Worm (Caenorhabditis elegans): ENCODE results near the gene nhr-263.

Gene nhr-263

DNA sequence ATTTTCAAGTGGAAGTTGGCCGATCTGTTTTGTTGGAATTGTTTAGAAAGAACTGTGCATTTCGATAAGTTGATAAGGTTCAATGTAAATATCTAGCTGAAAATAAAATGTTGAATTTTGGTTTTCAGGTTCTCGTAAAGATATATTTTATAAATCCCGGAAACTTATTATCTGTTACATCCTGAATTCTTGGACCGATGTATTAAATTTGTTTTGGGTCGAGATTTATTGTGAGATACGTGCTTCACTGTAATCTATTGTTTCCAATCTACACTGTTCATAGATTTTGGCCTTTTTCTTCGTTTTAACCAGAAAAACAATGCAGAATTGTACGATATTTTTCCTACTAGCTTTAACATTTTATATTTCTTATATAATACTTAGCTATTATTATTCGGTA lies 15.3 kb upstream of the nhr-263 start, which contains the start of gene C03G6.6:
Gene C03G6.6 (plus strand): TSS at position 301 of the 400 bp plus-strand sequence.
- no peak for TF ChIP-seq T07F8.4 (tag; optimal IDR thresholded peaks at IDR 0.05)
- no peak for TF ChIP-seq die-1 (tag; optimal IDR thresholded peaks at IDR 0.05)

ce11 chrV:7356684-7357083 lies 14.8 kb upstream of the nhr-263 start, which contains the start of gene C03G6.21:
TSS of gene C03G6.21 (minus strand) at chrV:7356784.
- TF ChIP-seq zim-3 (tag; optimal IDR thresholded peaks at IDR 0.05) (no peak), F57A8.1 (GFP tag; optimal IDR thresholded peaks at IDR 0.05) (no peak), ama-1 (optimal IDR thresholded peaks at IDR 0.05) (no peak), ama-1 (GFP tag; optimal IDR thresholded peaks at IDR 0.05) (no peak), hmg-20 (GFP tag; IDR thresholded peaks at IDR 0.05) (no peak), let-526 (GFP tag; IDR thresholded peaks at IDR 0.05) (no peak), egl-44 (GFP tag; IDR thresholded peaks at IDR 0.05) (no peak), B0336.3 (GFP tag; IDR thresholded peaks at IDR 0.05) (no peak), hlh-26 (GFP tag; conservative IDR thresholded peaks at IDR 0.05) (no peak)

DNA sequence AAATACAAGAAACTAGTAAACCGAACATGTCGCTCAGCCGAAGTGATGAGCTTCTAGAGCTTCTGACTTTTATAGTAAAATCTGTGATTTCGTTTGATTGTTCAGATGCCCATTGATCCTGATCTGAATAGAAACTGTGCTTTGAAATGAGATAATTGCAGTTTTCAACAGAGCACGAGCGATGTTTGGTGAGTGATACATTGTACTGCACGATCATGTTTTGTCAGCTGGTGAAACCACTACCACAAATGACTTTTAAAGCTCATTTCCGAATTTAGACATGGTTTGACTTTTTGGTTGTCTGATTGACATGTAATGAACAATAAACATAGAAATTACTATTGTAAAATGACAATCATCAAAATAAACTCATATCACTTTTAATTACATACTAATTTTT lies 13.6 kb upstream of the nhr-263 start, which contains the start of gene tag-293:
Gene tag-293 (minus strand): TSS at position 101 of the 400 bp plus-strand sequence.
- TF ChIP-seq F57A8.1 (GFP tag; optimal IDR thresholded peaks at IDR 0.05) (no peak), mcd-1 (GFP tag; IDR thresholded peaks at IDR 0.05) (no peak), C17E4.6 (GFP tag; IDR thresholded peaks at IDR 0.05) (no peak)

DNA sequence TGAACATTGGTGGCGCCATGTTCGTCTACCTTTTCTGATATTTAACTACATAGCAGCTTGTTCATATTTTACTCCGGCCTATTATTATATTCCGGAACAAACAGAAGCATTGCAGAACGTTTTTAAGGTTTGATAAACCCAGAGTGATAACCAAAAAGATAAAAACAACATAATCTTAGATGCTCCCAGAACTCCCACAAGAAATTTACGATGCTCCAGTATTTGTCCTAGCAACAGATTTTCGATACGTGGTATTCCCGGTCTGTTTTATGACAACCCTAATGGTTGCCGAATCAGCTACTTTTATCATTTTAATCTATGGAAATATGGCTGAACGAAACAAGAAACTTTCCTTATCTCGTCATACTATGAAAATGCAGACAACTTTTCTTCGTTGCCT lies 11.8 kb upstream of the nhr-263 start:
- TF ChIP-seq F57C9.4 (tag; optimal IDR thresholded peaks at IDR 0.05) (no peak), athp-1 (tag; optimal IDR thresholded peaks at IDR 0.05) (no peak), unc-62 (GFP tag; optimal IDR thresholded peaks at IDR 0.05) (no peak), Y95B8A.8 (GFP tag; IDR thresholded peaks at IDR 0.05) (no peak), ceh-40 (GFP tag; IDR thresholded peaks at IDR 0.05) (no peak), ztf-18 (tag; optimal IDR thresholded peaks at IDR 0.05) (no peak), attf-5 (GFP tag; optimal IDR thresholded peaks at IDR 0.05) (no peak)

DNA sequence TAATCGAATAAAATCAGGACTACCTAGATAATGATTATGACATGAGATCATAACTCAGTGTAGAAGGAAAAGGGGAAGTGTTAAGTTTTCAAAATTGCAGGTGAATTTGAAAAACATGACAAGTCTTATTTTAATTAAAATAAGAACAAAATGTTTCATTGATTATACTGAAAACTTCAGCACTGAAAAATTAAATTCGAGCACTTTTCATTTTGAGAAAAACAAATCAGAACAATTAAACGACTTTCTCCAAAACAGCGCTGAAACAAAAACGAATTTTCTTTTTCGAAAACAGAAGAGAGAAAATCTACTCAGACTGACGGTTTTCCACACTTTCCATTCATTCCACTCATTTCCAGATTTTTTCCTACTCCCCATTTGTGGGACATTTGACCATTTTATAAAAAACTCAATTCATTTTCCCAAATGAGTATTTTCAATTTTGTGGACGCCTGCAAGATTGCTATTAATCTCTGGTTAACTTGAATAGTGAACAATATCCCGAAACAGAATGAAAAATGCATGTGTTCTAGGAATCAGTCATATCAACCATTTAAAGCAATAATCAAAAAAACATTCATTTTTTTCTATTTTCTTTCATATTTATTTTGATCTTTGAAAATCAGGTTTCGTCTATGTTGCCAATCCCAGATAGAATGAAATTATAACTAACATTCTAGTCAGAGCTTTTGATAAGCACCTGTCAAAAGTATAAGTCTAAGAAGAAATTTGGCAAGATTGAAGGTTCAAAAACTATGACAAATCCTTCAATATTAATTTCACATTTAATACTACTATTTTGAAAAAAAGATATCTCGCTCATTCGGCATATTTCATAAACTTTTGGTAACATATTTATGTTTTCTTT lies 10.6 kb upstream of the nhr-263 start, which contains the start of the genes srh-231 and srh-275:
Gene srh-231 (minus strand): TSS at position 51 of the 868 bp plus-strand sequence.
Gene srh-275 (plus strand): TSS at position 818 of the 868 bp plus-strand sequence.
- TF ChIP-seq B0336.3 (GFP tag; IDR thresholded peaks at IDR 0.05), result no peak
- no peak for TF ChIP-seq madf-3 (GFP tag; IDR thresholded peaks at IDR 0.05)
- TF ChIP-seq F49E8.2 (tag; optimal IDR thresholded peaks at IDR 0.05; ENCODE audit: insufficient read depth), result no peak
- TF ChIP-seq F55B11.4 (tag; optimal IDR thresholded peaks at IDR 0.05; ENCODE audit: borderline replicate concordance, insufficient read depth), result no peak
- TF ChIP-seq Y56A3A.18 (GFP tag; IDR thresholded peaks at IDR 0.05), result no peak
- TF ChIP-seq ceh-91 (GFP tag; IDR thresholded peaks at IDR 0.05), result no peak
- no peak for TF ChIP-seq lir-1 (GFP tag; conservative IDR thresholded peaks at IDR 0.05)
- no peak for TF ChIP-seq nfya-2 (GFP tag; IDR thresholded peaks at IDR 0.05)
- TF ChIP-seq akir-1 (GFP tag; optimal IDR thresholded peaks at IDR 0.05), result no peak
- no peak for TF ChIP-seq ztf-22 (GFP tag; optimal IDR thresholded peaks at IDR 0.05)
- TF ChIP-seq hlh-26 (GFP tag; conservative IDR thresholded peaks at IDR 0.05), result no peak
- no peak for TF ChIP-seq bed-1 (GFP tag; IDR thresholded peaks at IDR 0.05)
- no peak for TF ChIP-seq F52B5.7 (tag; optimal IDR thresholded peaks at IDR 0.05)
- TF ChIP-seq aptf-3 (GFP tag; IDR thresholded peaks at IDR 0.05), result no peak
